Worm (Caenorhabditis elegans): ENCODE data around the gene C54D10.13.

DNA sequence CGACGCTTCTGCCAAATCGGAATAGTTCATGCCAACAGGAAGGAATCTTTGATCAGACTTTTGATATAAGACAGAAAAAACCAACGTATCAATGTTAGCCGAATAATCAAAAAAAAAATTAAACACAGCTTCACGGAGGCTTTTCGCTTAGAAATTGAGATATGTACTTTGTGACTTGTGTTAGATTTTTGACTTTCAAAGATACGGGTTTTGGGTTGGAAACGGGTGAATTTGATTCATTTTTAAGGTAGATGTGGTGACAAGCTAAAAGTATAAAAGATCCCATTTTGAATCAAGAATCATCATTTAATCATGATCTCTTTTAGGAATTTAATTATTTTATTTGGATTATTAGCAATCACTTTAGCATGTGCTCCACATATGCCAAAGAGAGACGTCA, 29.7 kb downstream of the C54D10.13 start, which contains the start of gene K01D12.8:
- TF ChIP-seq unc-62 (GFP tag; optimal IDR thresholded peaks at IDR 0.05) (no peak), cebp-2 (GFP tag; IDR thresholded peaks at IDR 0.05) (no peak), atf-7 (tag; optimal IDR thresholded peaks at IDR 0.05) (no peak), lsl-1 (GFP tag; optimal IDR thresholded peaks at IDR 0.05) (no peak), ztf-28 (GFP tag; IDR thresholded peaks at IDR 0.05) (no peak), tbp1 (GFP tag; optimal IDR thresholded peaks at IDR 0.05) (no peak), nhr-27 (tag; optimal IDR thresholded peaks at IDR 0.05) (no peak), nfya-2 (GFP tag; IDR thresholded peaks at IDR 0.05) (no peak), madf-6 (GFP tag; IDR thresholded peaks at IDR 0.05) (no peak), die-1 (tag; optimal IDR thresholded peaks at IDR 0.05) (no peak), fkh-3 (tag; optimal IDR thresholded peaks at IDR 0.05) (no peak)
